Fruit fly (Drosophila melanogaster) whole organism, embryonic: ENCODE data around the gene CG1979.

Experiments
- Atf-2 ChIP-seq: fragments of 200-800 bp; sonication (Bioruptor generic); optimal IDR thresholded peaks from 2 replicates; lab custom pipeline; 2016; ENCODE audit warnings: missing biosample characterization, missing genetic modification characterization
- CG10147 ChIP-seq: fragments of 200-800 bp; sonication (Bioruptor generic); optimal IDR thresholded peaks from 2 replicates; lab custom pipeline; 2019; ENCODE audit warnings: missing biosample characterization, mild to moderate bottlenecking, missing genetic modification characterization, moderate library complexity
- CG1024 ChIP-seq: fragments of 200-800 bp; sonication (Bioruptor generic); IDR thresholded peaks from 2 replicates; pipeline ENCODE4 v1.3.6; 2022; ENCODE audit warnings: missing biosample characterization, missing genetic modification characterization
- CG10267 ChIP-seq: fragments of 200-800 bp; sonication (Bioruptor generic); optimal IDR thresholded peaks from 2 replicates; lab custom pipeline; 2018; ENCODE audit warnings: missing biosample characterization, mild to moderate bottlenecking, missing genetic modification characterization, moderate library complexity
- CG10274 ChIP-seq: fragments of 200-800 bp; sonication (Bioruptor generic); optimal IDR thresholded peaks from 3 replicates; lab custom pipeline; 2017; ENCODE audit warnings: missing biosample characterization, mild to moderate bottlenecking, missing genetic modification characterization
- CG11723 ChIP-seq: fragments of 200-800 bp; sonication (Bioruptor generic); optimal IDR thresholded peaks from 2 replicates; lab custom pipeline; 2017; ENCODE audit warnings: missing biosample characterization, mild to moderate bottlenecking, missing genetic modification characterization
- CG12659 ChIP-seq: fragments of 200-800 bp; sonication (Bioruptor generic); optimal IDR thresholded peaks from 3 replicates; lab custom pipeline; 2017; ENCODE audit warnings: mild to moderate bottlenecking, missing biosample characterization, missing genetic modification reagents, missing genetic modification characterization
- CG12769 ChIP-seq: fragments of 200-800 bp; sonication (Bioruptor generic); optimal IDR thresholded peaks from 2 replicates; lab custom pipeline; 2019; ENCODE audit warnings: missing biosample characterization, mild to moderate bottlenecking, missing genetic modification characterization, moderate library complexity
- CG14710 ChIP-seq: fragments of 200-800 bp; sonication (Bioruptor generic); optimal IDR thresholded peaks from 3 replicates; lab custom pipeline; 2019; ENCODE audit warnings: missing biosample characterization, mild to moderate bottlenecking, missing genetic modification characterization, moderate library complexity
- CG17361 ChIP-seq: fragments of 200-800 bp; sonication (Bioruptor generic); IDR thresholded peaks from 3 replicates; pipeline ENCODE4 v1.3.6; 2022; ENCODE audit warnings: missing biosample characterization, missing genetic modification characterization
- CG2129 ChIP-seq: fragments of 200-800 bp; sonication (Bioruptor generic); IDR thresholded peaks from 2 replicates; pipeline ENCODE4 v1.3.6; 2022; ENCODE audit warnings: missing biosample characterization, missing genetic modification characterization; ENCODE audit not compliant: partially characterized antibody
- CG2678 ChIP-seq: fragments of 200-800 bp; sonication (Bioruptor generic); optimal IDR thresholded peaks from 3 replicates; lab custom pipeline; 2019; ENCODE audit warnings: missing biosample characterization, mild to moderate bottlenecking, missing genetic modification characterization, moderate library complexity
- CG33557 ChIP-seq: fragments of 200-800 bp; sonication (Bioruptor generic); optimal IDR thresholded peaks from 2 replicates; lab custom pipeline; 2019; ENCODE audit warnings: missing biosample characterization, mild to moderate bottlenecking, missing genetic modification characterization, moderate library complexity
- CG4617 ChIP-seq: fragments of 200-800 bp; sonication (Bioruptor generic); optimal IDR thresholded peaks from 3 replicates; lab custom pipeline; 2016; ENCODE audit warnings: missing biosample characterization, missing genetic modification characterization, borderline replicate concordance
- CG7745 ChIP-seq: fragments of 200-800 bp; sonication (Bioruptor generic); optimal IDR thresholded peaks from 2 replicates; lab custom pipeline; 2018; ENCODE audit warnings: missing biosample characterization, mild to moderate bottlenecking, missing genetic modification characterization, moderate library complexity
- CG8290 ChIP-seq, 3 experiments: fragments of 200-800 bp; sonication (Bioruptor generic); optimal IDR thresholded peaks; 2 replicates each; lab custom pipeline; 2016 to 2019; ENCODE audit warnings: missing biosample characterization in 3 of 3, missing genetic modification characterization in 3 of 3, mild to moderate bottlenecking in 2 of 3, moderate library complexity in 1 of 3
- CG8944 ChIP-seq: fragments of 200-800 bp; sonication (Bioruptor generic); optimal IDR thresholded peaks from 3 replicates; lab custom pipeline; 2016; ENCODE audit warnings: missing biosample characterization, missing genetic modification characterization
- D ChIP-seq, 2 experiments: fragments of 200-800 bp in 1 of 2; fragments of >200 bp in 1 of 2; sonication (Bioruptor generic) in 1 of 2; optimal IDR thresholded peaks; 2 replicates in 1 of 2; 3 replicates in 1 of 2; lab custom pipeline; 2017; ENCODE audit warnings: mild to moderate bottlenecking in 1 of 2, missing biosample characterization in 1 of 2, missing genetic modification characterization in 1 of 2, missing genetic modification reagents in 1 of 2
- Dbx ChIP-seq: fragments of 200-800 bp; sonication (Bioruptor generic); IDR thresholded peaks from 3 replicates; pipeline ENCODE4 v1.3.6; 2022; ENCODE audit warnings: missing biosample characterization, missing genetic modification characterization
- Hey ChIP-seq: fragments of 200-800 bp; sonication (Bioruptor generic); optimal IDR thresholded peaks from 3 replicates; lab custom pipeline; 2018; ENCODE audit warnings: missing biosample characterization, mild to moderate bottlenecking, missing genetic modification characterization
- HmgZ ChIP-seq: fragments of 200-800 bp; sonication (Bioruptor generic); optimal IDR thresholded peaks from 2 replicates; lab custom pipeline; 2018; ENCODE audit warnings: missing biosample characterization, mild to moderate bottlenecking, missing genetic modification characterization
- Lpt ChIP-seq: fragments of >200 bp; optimal IDR thresholded peaks from 2 replicates; lab custom pipeline; 2018; ENCODE audit warnings: missing biosample characterization, missing genetic modification characterization
- MBD-R2 ChIP-seq: fragments of 200-800 bp; sonication (Bioruptor generic); IDR thresholded peaks from 2 replicates; pipeline ENCODE4 v1.3.6; 2022; ENCODE audit warnings: missing biosample characterization, missing genetic modification characterization
- MESR4 ChIP-seq: fragments of 200-800 bp; sonication (Bioruptor generic); optimal IDR thresholded peaks from 2 replicates; lab custom pipeline; 2018; ENCODE audit warnings: missing biosample characterization, mild to moderate bottlenecking, missing genetic modification characterization, moderate library complexity
- Mrtf ChIP-seq: fragments of 200-800 bp; sonication (Bioruptor generic); IDR thresholded peaks from 3 replicates; pipeline ENCODE4 v1.3.6; 2022; ENCODE audit warnings: missing biosample characterization, missing genetic modification characterization
- NFAT ChIP-seq: fragments of 200-800 bp; sonication (Bioruptor generic); IDR thresholded peaks from 2 replicates; pipeline ENCODE4 v1.3.6; 2022; ENCODE audit warnings: missing biosample characterization, missing genetic modification characterization
- Nf-YC ChIP-seq: fragments of 200-800 bp; optimal IDR thresholded peaks from 3 replicates; lab custom pipeline; 2019; ENCODE audit warnings: missing biosample characterization, mild to moderate bottlenecking, missing genetic modification characterization, moderate library complexity
- Opbp ChIP-seq: fragments of 200-800 bp; sonication (Bioruptor generic); IDR thresholded peaks from 3 replicates; pipeline ENCODE4 v1.3.6; 2022; ENCODE audit warnings: missing biosample characterization, missing genetic modification characterization; ENCODE audit not compliant: partially characterized antibody
- Sin3A ChIP-seq: fragments of >200 bp; optimal IDR thresholded peaks from 2 replicates; lab custom pipeline; 2018
- cato ChIP-seq: fragments of 200-800 bp; sonication (Bioruptor generic); optimal IDR thresholded peaks from 2 replicates; lab custom pipeline; 2016; ENCODE audit warnings: missing biosample characterization, missing genetic modification characterization, borderline replicate concordance
- croc ChIP-seq: fragments of 200-800 bp; sonication (Bioruptor generic); conservative IDR thresholded peaks from 3 replicates; pipeline ENCODE4 v1.3.6; 2022; ENCODE audit warnings: missing biosample characterization, missing genetic modification characterization
- dmrt11E ChIP-seq: fragments of 200-800 bp; sonication (Bioruptor generic); optimal IDR thresholded peaks from 3 replicates; lab custom pipeline; 2018; ENCODE audit warnings: missing biosample characterization, mild to moderate bottlenecking, missing genetic modification characterization, moderate library complexity
- en ChIP-seq: fragments of 200-800 bp; sonication (Bioruptor generic); optimal IDR thresholded peaks from 2 replicates; lab custom pipeline; 2016; ENCODE audit warnings: missing biosample characterization, missing genetic modification characterization
- grau ChIP-seq: fragments of 200-800 bp; optimal IDR thresholded peaks from 3 replicates; lab custom pipeline; 2019; ENCODE audit warnings: missing biosample characterization, mild to moderate bottlenecking, missing genetic modification characterization, moderate library complexity
- lbe ChIP-seq: fragments of 200-800 bp; sonication (Bioruptor generic); optimal IDR thresholded peaks from 2 replicates; lab custom pipeline; 2016; ENCODE audit warnings: missing biosample characterization, mild to moderate bottlenecking, missing genetic modification characterization
- nmo ChIP-seq: fragments of 200-800 bp; sonication (Bioruptor generic); optimal IDR thresholded peaks from 2 replicates; lab custom pipeline; 2018; ENCODE audit warnings: missing biosample characterization, mild to moderate bottlenecking, missing genetic modification characterization, moderate library complexity
- pfk ChIP-seq: fragments of 200-800 bp; sonication (Bioruptor generic); optimal IDR thresholded peaks from 2 replicates; lab custom pipeline; 2018; ENCODE audit warnings: missing biosample characterization, mild to moderate bottlenecking, missing genetic modification characterization, moderate library complexity
- pita ChIP-seq: fragments of 200-800 bp; sonication (Bioruptor generic); optimal IDR thresholded peaks from 2 replicates; lab custom pipeline; 2017; ENCODE audit warnings: missing biosample characterization, mild to moderate bottlenecking, missing genetic modification characterization
- pzg ChIP-seq: fragments of 200-800 bp; sonication (Bioruptor generic); optimal IDR thresholded peaks from 3 replicates; lab custom pipeline; 2018; ENCODE audit warnings: missing biosample characterization, mild to moderate bottlenecking, missing genetic modification characterization, moderate library complexity
- ranshi ChIP-seq: fragments of 200-800 bp; sonication (Bioruptor generic); IDR thresholded peaks from 2 replicates; pipeline ENCODE4 v1.3.6; 2022; ENCODE audit warnings: missing biosample characterization, missing genetic modification characterization
- row ChIP-seq: fragments of 200-800 bp; sonication (Bioruptor generic); IDR thresholded peaks from 3 replicates; pipeline ENCODE4 v1.3.6; 2022; ENCODE audit warnings: missing biosample characterization, missing genetic modification characterization
- sd ChIP-seq: fragments of 200-800 bp; sonication (Bioruptor generic); optimal IDR thresholded peaks from 3 replicates; lab custom pipeline; 2018; ENCODE audit warnings: missing biosample characterization, mild to moderate bottlenecking, missing genetic modification characterization, moderate library complexity
- sima ChIP-seq: fragments of 200-800 bp; sonication (Bioruptor generic); optimal IDR thresholded peaks from 2 replicates; lab custom pipeline; 2016; ENCODE audit warnings: missing biosample characterization, missing genetic modification characterization
- tio ChIP-seq: fragments of 200-800 bp; sonication (Bioruptor generic); optimal IDR thresholded peaks from 2 replicates; lab custom pipeline; 2017; ENCODE audit warnings: missing biosample characterization, missing genetic modification characterization, inconsistent platforms
- trem ChIP-seq: fragments of 200-800 bp; optimal IDR thresholded peaks from 3 replicates; lab custom pipeline; 2019; ENCODE audit warnings: missing biosample characterization, mild to moderate bottlenecking, missing genetic modification characterization, moderate library complexity
- wdn ChIP-seq: fragments of 200-800 bp; sonication (Bioruptor generic); IDR thresholded peaks from 2 replicates; pipeline ENCODE4 v1.3.6; 2022; ENCODE audit warnings: missing biosample characterization, missing genetic modification characterization
- zen ChIP-seq: fragments of 200-800 bp; sonication (Bioruptor generic); optimal IDR thresholded peaks from 3 replicates; lab custom pipeline; 2018; ENCODE audit warnings: missing biosample characterization, mild to moderate bottlenecking, missing genetic modification characterization, moderate library complexity
- zfh1 ChIP-seq: fragments of 200-800 bp; sonication (Bioruptor generic); IDR thresholded peaks from 3 replicates; pipeline ENCODE4 v1.3.6; 2022; ENCODE audit warnings: missing biosample characterization, missing genetic modification characterization

CG1979 gene

dm6 chr3R:7080157-7080916 is 26.0 kb downstream of the CG1979 start, which contains the start of gene Ref1 (continued):
- TF ChIP-seq sd (tag; lab: Kevin White, UChicago) (peak; percentile 47), MBD-R2 (peak; percentile 39; the same call in 1 of the 2 replicates), CG10274 (GFP tag; lab: Kevin White, UChicago) (no peak), CG8290 (GFP tag; optimal IDR thresholded peaks at IDR 0.05; lab: Kevin White, UChicago) (peak; percentile 76), CG8290 (tag; optimal IDR thresholded peaks at IDR 0.05; lab: Kevin White, UChicago) (peak in 1 of 2 experiments; percentile 24), Lpt (GFP tag; lab: Kevin White, UChicago) (no peak), CG14710 (peak; percentile 29), Nf-YC (peak; percentile 28), CG10147 (GFP tag; lab: Kevin White, UChicago) (no peak), CG2129 (GFP tag; lab: Robert Waterston, UW) (no peak), MESR4 (GFP tag; lab: Kevin White, UChicago) (peak; percentile 94), Sin3A (lab: Kevin White, UChicago) (peak; percentile 14), dmrt11E (tag; lab: Kevin White, UChicago) (peak; percentile 17), Mrtf (no peak), CG10267 (tag; lab: Kevin White, UChicago) (peak; percentile 91), pfk (GFP tag; lab: Kevin White, UChicago) (peak; percentile 92), trem (tag; lab: Kevin White, UChicago) (peak; percentile 7), sima (GFP tag; lab: Kevin White, UChicago) (no peak), Atf-2 (GFP tag; lab: Kevin White, UChicago) (no peak), croc (GFP tag; lab: Robert Waterston, UW) (no peak), CG33557 (GFP tag; lab: Kevin White, UChicago) (no peak), NFAT (GFP tag; lab: Robert Waterston, UW) (0 out of 2 replicates have a peak, but pooled peaks have one; percentile 6), CG12769 (tag; lab: Kevin White, UChicago) (no peak), grau (tag; lab: Kevin White, UChicago) (peak; percentile 4), zfh1 (GFP tag; lab: Robert Waterston, UW) (no peak), CG1024 (GFP tag; lab: Robert Waterston, UW) (peak; percentile 93), wdn (GFP tag; lab: Robert Waterston, UW) (no peak), nmo (GFP tag; lab: Kevin White, UChicago) (peak; percentile 23), lbe (GFP tag; lab: Kevin White, UChicago) (no peak), tio (GFP tag; lab: Kevin White, UChicago) (no peak), CG7745 (tag; lab: Kevin White, UChicago) (no peak), pzg (peak; percentile 53), Opbp (GFP tag; lab: Robert Waterston, UW) (0 out of 3 replicates have a peak, but pooled peaks have one; percentile 12), row (peak; percentile 77), Dbx (no peak), CG11723 (GFP tag; lab: Kevin White, UChicago) (peak; percentile 77), Hey (tag; lab: Kevin White, UChicago) (no peak), en (no peak), zen (tag; lab: Kevin White, UChicago) (peak; percentile 35), CG4617 (GFP tag; lab: Kevin White, UChicago) (peak; percentile 78), D (optimal IDR thresholded peaks at IDR 0.05; lab: Kevin White, UChicago) (no peak), D (GFP tag; optimal IDR thresholded peaks at IDR 0.05; lab: Kevin White, UChicago) (no peak), CG17361 (0 out of 3 replicates have a peak, but pooled peaks have one; percentile 30), HmgZ (tag; lab: Kevin White, UChicago) (no peak), cato (GFP tag; lab: Kevin White, UChicago) (no peak), CG8944 (GFP tag; lab: Kevin White, UChicago) (no peak), CG12659 (peak; percentile 72), CG2678 (tag; lab: Kevin White, UChicago) (peak; percentile 5), ranshi (GFP tag; lab: Robert Waterston, UW) (no peak), pita (GFP tag; lab: Kevin White, UChicago) (no peak)
